Worm (Caenorhabditis elegans): ENCODE data around the gene acl-9.

DNA sequence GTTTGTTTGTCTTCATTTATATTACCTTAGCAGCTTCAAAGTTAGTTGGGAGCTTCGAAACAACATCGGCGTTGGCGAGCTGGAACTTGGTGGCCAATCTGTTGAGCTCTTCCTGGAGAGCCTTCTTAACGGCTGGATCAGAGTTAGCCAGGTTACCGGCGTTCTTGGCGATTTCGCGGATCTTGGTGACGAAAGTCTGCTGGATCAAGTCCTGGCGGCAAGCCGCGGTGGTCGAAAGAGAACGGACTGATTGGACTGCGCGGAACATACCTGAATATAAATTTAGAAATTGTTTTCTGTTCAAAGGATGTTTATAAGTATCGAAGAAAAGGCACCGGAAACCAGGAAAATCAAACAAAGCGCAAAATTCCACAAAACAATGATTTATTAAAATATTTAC lies 26.2 kb upstream of the acl-9 start, which contains the start of gene atp-4:
- TF ChIP-seq sem-4 (tag; optimal IDR thresholded peaks at IDR 0.05), result no peak
- no peak for TF ChIP-seq lin-13 (GFP tag; optimal IDR thresholded peaks at IDR 0.05)
- no peak for TF ChIP-seq egl-27 (tag; optimal IDR thresholded peaks at IDR 0.05)
- no peak for TF ChIP-seq unc-62 (GFP tag; optimal IDR thresholded peaks at IDR 0.05)
- no peak for TF ChIP-seq lsy-2 (tag; optimal IDR thresholded peaks at IDR 0.05)
- no peak for TF ChIP-seq nhr-77 (tag; optimal IDR thresholded peaks at IDR 0.05)
- no peak for TF ChIP-seq ceh-82 (tag; optimal IDR thresholded peaks at IDR 0.05)
- no peak for TF ChIP-seq ztf-11 (tag; optimal IDR thresholded peaks at IDR 0.05)

Measured in whole organism, L2 larva.